Worm (Caenorhabditis elegans) whole organism, young adult: ENCODE measurements around the gene Y56A3A.6.

ENCODE experiments used
- B0336.3 ChIP-seq: fragments of 200-800 bp; sonication (Bioruptor generic); IDR thresholded peaks from 2 replicates; pipeline ENCODE4 v1.3.6; 2022; ENCODE audit warnings: missing genetic modification characterization, missing compliant biosample characterization
- ZK185.1 ChIP-seq: sonication (generic microtip); optimal IDR thresholded peaks from 2 replicates; lab custom pipeline; 2016; ENCODE audit warnings: mild to moderate bottlenecking, missing genetic modification characterization, missing compliant biosample characterization; ENCODE audit not compliant: poor library complexity, severe bottlenecking
- dox-1 ChIP-seq: fragments of 200-800 bp; sonication (Bioruptor generic); IDR thresholded peaks from 2 replicates; pipeline ENCODE4 v1.3.6; 2022; ENCODE audit warnings: missing genetic modification reagents, missing genetic modification characterization, missing compliant biosample characterization
- egl-18 ChIP-seq: fragments of 200-800 bp; sonication (Bioruptor generic); IDR thresholded peaks from 2 replicates; pipeline ENCODE4 v1.3.6; 2022; ENCODE audit warnings: missing genetic modification reagents, missing genetic modification characterization, missing compliant biosample characterization
- egl-44 ChIP-seq: fragments of 200-800 bp; sonication (Bioruptor generic); IDR thresholded peaks from 2 replicates; pipeline ENCODE4 v1.3.6; 2022; ENCODE audit warnings: missing genetic modification reagents, missing genetic modification characterization, missing compliant biosample characterization
- egrh-3 ChIP-seq: fragments of 200-800 bp; sonication (Bioruptor generic); IDR thresholded peaks from 2 replicates; pipeline ENCODE4 v1.3.6; 2022; ENCODE audit warnings: missing genetic modification reagents, missing genetic modification characterization, missing compliant biosample characterization
- hlh-12 ChIP-seq: sonication (generic microtip); optimal IDR thresholded peaks from 2 replicates; lab custom pipeline; 2016; ENCODE audit warnings: missing genetic modification characterization, missing compliant biosample characterization
- mcd-1 ChIP-seq: fragments of 200-800 bp; sonication (Bioruptor generic); IDR thresholded peaks from 2 replicates; pipeline ENCODE4 v1.3.6; 2022; ENCODE audit warnings: missing genetic modification reagents, missing genetic modification characterization, missing compliant biosample characterization
- nhr-27 ChIP-seq: fragments of 200-800 bp; sonication (Bioruptor generic); optimal IDR thresholded peaks from 2 replicates; lab custom pipeline; 2018; ENCODE audit warnings: mild to moderate bottlenecking, missing genetic modification characterization, moderate library complexity, missing compliant biosample characterization
- pbrm-1 ChIP-seq: fragments of 200-800 bp; sonication (Bioruptor generic); IDR thresholded peaks from 2 replicates; pipeline ENCODE4 v1.3.6; 2022; ENCODE audit warnings: missing genetic modification reagents, missing genetic modification characterization, missing compliant biosample characterization
- snpc-4 ChIP-seq, 5 experiments: fragments of 150-350 bp in 1 of 5; sonication (generic microtip) in 4 of 5; optimal IDR thresholded peaks; 2 replicates each; lab custom pipeline; 2014 to 2018; ENCODE audit warnings: missing genetic modification characterization in 5 of 5, missing biosample characterization in 3 of 5, antibody characterized with exemption in 2 of 5, mild to moderate bottlenecking in 2 of 5, missing compliant biosample characterization in 2 of 5, missing genotype in 2 of 5, moderate library complexity in 2 of 5, missing genetic modification reagents in 1 of 5
- unc-130 ChIP-seq: sonication (generic microtip); optimal IDR thresholded peaks from 2 replicates; lab custom pipeline; 2016; ENCODE audit warnings: missing genetic modification reagents, missing genetic modification characterization, missing compliant biosample characterization
- unc-62 ChIP-seq: fragments of 150-350 bp; optimal IDR thresholded peaks from 2 replicates; lab custom pipeline; 2014; ENCODE audit warnings: missing biosample characterization, missing genetic modification reagents, missing genetic modification characterization
- ztf-3 ChIP-seq: fragments of 200-800 bp; sonication (Bioruptor generic); optimal IDR thresholded peaks from 2 replicates; lab custom pipeline; 2018; ENCODE audit warnings: mild to moderate bottlenecking, missing genetic modification characterization, missing compliant biosample characterization

- no peak for TF ChIP-seq egl-44
- TF ChIP-seq egl-18 (GFP tag; lab: Robert Waterston, UW) = no peak
- no peak for TF ChIP-seq nhr-27 (tag; lab: Kevin White, UChicago)
- no peak for TF ChIP-seq B0336.3 (GFP tag; lab: Robert Waterston, UW)
- no peak for TF ChIP-seq dox-1 (GFP tag; lab: Robert Waterston, UW)
- TF ChIP-seq unc-130 (GFP tag; lab: Kevin White, UChicago) = no peak
- no peak for TF ChIP-seq egrh-3 (GFP tag; lab: Robert Waterston, UW)
- TF ChIP-seq pbrm-1 (GFP tag; lab: Robert Waterston, UW) = no peak
- TF ChIP-seq unc-62 (GFP tag; lab: Kevin White, UChicago) = no peak
- no peak for TF ChIP-seq ZK185.1 (tag; lab: Kevin White, UChicago)
- TF ChIP-seq hlh-12 (tag; lab: Kevin White, UChicago) = no peak
- TF ChIP-seq mcd-1 (GFP tag; lab: Robert Waterston, UW) = no peak
- TF ChIP-seq snpc-4 (GFP tag; optimal IDR thresholded peaks at IDR 0.05; lab: Kevin White, UChicago) = no peak
- TF ChIP-seq snpc-4 (tag; optimal IDR thresholded peaks at IDR 0.05; lab: Kevin White, UChicago) = no peak
- TF ChIP-seq ztf-3 = no peak
Measured at ce11 chrIII:11826118-11826517, 52.5 kb downstream of the Y56A3A.6 start, which contains the start of gene rsp-8.
